Worm (Caenorhabditis elegans) whole organism, L1 larva: ENCODE results near the gene Y54F10BM.21.
"Not testable (repeated sequence)": the region's sequence is repeated elsewhere in the genome, so short reads cannot be mapped to it uniquely, and the experiment has no call there.

Experiments
- alr-1 ChIP-seq: fragments of 200-800 bp; sonication (Bioruptor generic); optimal IDR thresholded peaks from 2 replicates; lab custom pipeline; 2018; ENCODE audit warnings: borderline replicate concordance, mild to moderate bottlenecking, missing genetic modification characterization, missing compliant biosample characterization
- elt-3 ChIP-seq, 6 experiments: fragments of 150-350 bp in 1 of 6; sonication (generic microtip); optimal IDR thresholded peaks; 2 replicates each; lab custom pipeline; 2017 to 2018; ENCODE audit warnings: missing biosample characterization in 6 of 6, missing genetic modification characterization in 6 of 6, inconsistent platforms in 1 of 6
- fkh-10 ChIP-seq: sonication (generic microtip); optimal IDR thresholded peaks from 2 replicates; lab custom pipeline; 2017; ENCODE audit warnings: missing biosample characterization, missing genetic modification reagents, missing genetic modification characterization
- fkh-4 ChIP-seq: sonication (generic microtip); optimal IDR thresholded peaks from 2 replicates; lab custom pipeline; 2016; ENCODE audit warnings: missing compliant biosample characterization, missing genetic modification characterization, borderline replicate concordance
- fos-1 ChIP-seq: fragments of 150-350 bp; optimal IDR thresholded peaks from 2 replicates; lab custom pipeline; 2014; ENCODE audit warnings: missing biosample characterization, missing genetic modification characterization
- hpl-2 ChIP-seq: fragments of 150-350 bp; optimal IDR thresholded peaks from 2 replicates; lab custom pipeline; 2014; ENCODE audit warnings: missing biosample characterization, missing genetic modification reagents, missing genetic modification characterization
- lin-13 ChIP-seq: fragments of 150-350 bp; optimal IDR thresholded peaks from 2 replicates; lab custom pipeline; 2014; ENCODE audit warnings: missing biosample characterization, missing genetic modification reagents, missing genetic modification characterization
- lin-35 ChIP-seq, 2 experiments: fragments of 150-350 bp; optimal IDR thresholded peaks; 2 replicates each; lab custom pipeline; 2014; ENCODE audit warnings: missing biosample characterization in 2 of 2, missing genetic modification characterization in 2 of 2, missing genetic modification reagents in 2 of 2
- mep-1 ChIP-seq: fragments of 150-350 bp; optimal IDR thresholded peaks from 2 replicates; lab custom pipeline; 2014; ENCODE audit warnings: missing biosample characterization, missing genetic modification characterization
- nhr-76 ChIP-seq: sonication (generic microtip); optimal IDR thresholded peaks from 2 replicates; lab custom pipeline; 2017; ENCODE audit warnings: missing biosample characterization, missing genetic modification characterization
- rnt-1 ChIP-seq: sonication (generic microtip); optimal IDR thresholded peaks from 2 replicates; lab custom pipeline; 2016; ENCODE audit warnings: mild to moderate bottlenecking, missing genetic modification characterization, moderate library complexity, missing compliant biosample characterization
- snpc-4 ChIP-seq: fragments of 150-350 bp; optimal IDR thresholded peaks from 2 replicates; lab custom pipeline; 2014; ENCODE audit warnings: missing biosample characterization, missing genetic modification characterization
- unc-130 ChIP-seq: fragments of 150-350 bp; optimal IDR thresholded peaks from 2 replicates; lab custom pipeline; 2017; ENCODE audit warnings: missing biosample characterization, missing genetic modification characterization, inconsistent platforms
- unc-62 ChIP-seq: fragments of 150-350 bp; optimal IDR thresholded peaks from 2 replicates; lab custom pipeline; 2014; ENCODE audit warnings: missing biosample characterization, missing genetic modification reagents, missing genetic modification characterization

DNA sequence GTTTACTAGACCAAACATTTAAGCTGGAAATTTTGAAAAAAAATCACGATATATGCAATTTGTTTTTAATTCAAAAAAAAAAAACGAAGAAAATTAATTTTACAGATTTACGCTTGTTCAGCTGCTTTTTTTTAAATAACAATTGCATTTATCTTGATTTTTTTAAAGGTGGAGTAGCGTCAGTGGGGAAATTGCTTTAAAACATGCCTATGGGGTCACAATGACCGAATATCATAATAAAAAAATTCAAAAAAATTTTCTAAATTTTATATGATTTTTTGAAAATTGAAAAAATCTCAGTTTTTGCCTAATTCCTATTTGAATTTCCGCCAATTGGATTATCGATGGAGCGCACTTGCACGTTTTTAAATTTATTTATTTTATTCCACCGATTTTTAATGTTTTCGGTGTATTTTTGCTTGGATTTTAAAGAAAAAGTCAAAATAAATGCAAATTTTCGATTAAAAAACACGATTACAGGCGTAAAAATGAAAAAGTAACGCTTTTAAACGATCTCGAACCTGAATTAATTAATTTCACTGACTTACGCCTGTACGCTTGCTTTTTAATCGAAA is 5.8 kb upstream of the Y54F10BM.21 start:
- not testable (repeated sequence) for TF ChIP-seq alr-1; unc-62 (GFP tag; lab: Kevin White, UChicago); lin-35 (GFP tag; optimal IDR thresholded peaks at IDR 0.05; lab: Kevin White, UChicago); fkh-10 (GFP tag; lab: Kevin White, UChicago); hpl-2 (GFP tag; lab: Kevin White, UChicago); fos-1 (tag; lab: Kevin White, UChicago); snpc-4 (tag; lab: Kevin White, UChicago); mep-1 (tag; lab: Kevin White, UChicago); fkh-4 (tag; lab: Kevin White, UChicago); elt-3 (tag; optimal IDR thresholded peaks at IDR 0.05; lab: Kevin White, UChicago); lin-13 (GFP tag; lab: Kevin White, UChicago); rnt-1 (tag; lab: Kevin White, UChicago); nhr-76 (tag; lab: Kevin White, UChicago); unc-130 (tag; lab: Kevin White, UChicago)
